Fruit fly (Drosophila melanogaster) Kc167 (cell line): ENCODE data around the gene VhaAC39-1.

Experiments used
- Myc ChIP-seq: fragments of >200 bp; optimal IDR thresholded peaks from 2 replicates; lab custom pipeline; 2017; ENCODE audit warnings: missing external identifiers
- Sin3A ChIP-seq: fragments of >200 bp; optimal IDR thresholded peaks from 2 replicates; lab custom pipeline; 2018; ENCODE audit warnings: missing external identifiers
- insv ChIP-seq: fragments of >200 bp; optimal IDR thresholded peaks from 3 replicates; lab custom pipeline; 2018; ENCODE audit warnings: missing external identifiers
- psq ChIP-seq: fragments of >200 bp; optimal IDR thresholded peaks from 2 replicates; lab custom pipeline; 2017; ENCODE audit warnings: missing external identifiers
- ttk ChIP-seq: sonication (Bioruptor generic); optimal IDR thresholded peaks from 2 replicates; lab custom pipeline; 2017; ENCODE audit warnings: missing external identifiers

dm6 chrX:3868456-3869023, 12.0 kb upstream of the VhaAC39-1 start, which contains the start of gene CG2930:
- TF ChIP-seq ttk (lab: Kevin White, UChicago) (no peak), Sin3A (lab: Kevin White, UChicago) (no peak), Myc (lab: Kevin White, UChicago) (no peak), insv (lab: Kevin White, UChicago) (no peak), psq (no peak)
